Worm (Caenorhabditis elegans): ENCODE results near the gene mig-10.

mig-10 gene

DNA sequence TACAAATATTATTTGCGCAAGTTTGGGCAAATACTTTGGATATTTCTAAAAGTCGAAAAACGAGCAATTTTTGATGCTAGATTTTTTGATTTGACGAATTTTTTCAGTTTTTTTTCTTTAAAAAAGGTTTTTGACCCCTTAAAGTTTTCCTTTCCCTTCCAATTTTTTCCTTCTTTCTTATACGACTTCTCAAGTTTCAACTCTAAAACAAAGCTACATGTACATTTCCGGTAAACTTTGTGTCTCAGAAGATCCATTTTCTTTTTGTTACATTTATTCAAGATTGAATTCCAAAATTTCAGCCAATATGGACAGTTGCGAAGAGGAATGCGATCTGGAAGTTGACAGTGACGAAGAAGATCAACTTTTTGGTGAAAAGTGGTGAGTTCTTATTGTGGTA, at the start of gene mig-10:
mig-10 (plus strand) TSS at position 301 of the 400 bp plus-strand sequence.
- TF ChIP-seq ceh-43 (GFP tag; optimal IDR thresholded peaks at IDR 0.05), result no peak
- no peak for TF ChIP-seq mls-2 (tag; optimal IDR thresholded peaks at IDR 0.05)
- TF ChIP-seq ham-2 (GFP tag; optimal IDR thresholded peaks at IDR 0.05), result no peak
- no peak for TF ChIP-seq snpc-4 (tag; optimal IDR thresholded peaks at IDR 0.05)
- no peak for TF ChIP-seq mab-5 (tag; optimal IDR thresholded peaks at IDR 0.05)
- no peak for TF ChIP-seq nhr-237 (tag; optimal IDR thresholded peaks at IDR 0.05)
- TF ChIP-seq lin-13 (tag; optimal IDR thresholded peaks at IDR 0.05), result no peak
- TF ChIP-seq flh-1 (GFP tag; optimal IDR thresholded peaks at IDR 0.05), result no peak
- TF ChIP-seq drap-1 (GFP tag; optimal IDR thresholded peaks at IDR 0.05), result no peak
- TF ChIP-seq mep-1 (tag; optimal IDR thresholded peaks at IDR 0.05), result no peak
- TF ChIP-seq bed-3 (GFP tag; optimal IDR thresholded peaks at IDR 0.05), result no peak
- no peak for TF ChIP-seq unc-39 (tag; optimal IDR thresholded peaks at IDR 0.05)
- no peak for TF ChIP-seq tbx-8 (GFP tag; optimal IDR thresholded peaks at IDR 0.05)
- TF ChIP-seq blmp-1 (tag; optimal IDR thresholded peaks at IDR 0.05), result no peak

DNA sequence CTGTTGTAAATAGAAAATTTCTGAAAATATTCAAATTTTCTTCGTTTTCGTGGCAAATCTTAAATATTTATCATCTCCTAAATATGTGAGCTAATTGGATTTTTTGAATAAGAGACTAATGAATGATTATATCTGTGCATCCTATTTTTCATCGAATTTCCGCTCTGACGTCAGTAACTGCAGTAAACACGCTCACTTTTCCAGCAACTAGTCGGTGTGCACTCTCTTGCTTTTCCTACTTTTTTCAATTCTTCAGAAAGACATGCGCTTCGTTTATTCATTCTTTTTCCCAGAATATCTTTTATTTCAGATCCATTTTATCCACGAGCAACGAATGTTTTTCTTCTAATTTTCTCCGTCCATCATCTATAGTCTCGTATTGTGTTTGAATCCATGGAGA, 49.4 kb upstream of the mig-10 start:
- no peak for TF ChIP-seq unc-62 (GFP tag; optimal IDR thresholded peaks at IDR 0.05)
- no peak for TF ChIP-seq mls-2 (tag; optimal IDR thresholded peaks at IDR 0.05)
- TF ChIP-seq elt-1 (tag; optimal IDR thresholded peaks at IDR 0.05; ENCODE audit: borderline replicate concordance, insufficient read depth), result no peak

DNA sequence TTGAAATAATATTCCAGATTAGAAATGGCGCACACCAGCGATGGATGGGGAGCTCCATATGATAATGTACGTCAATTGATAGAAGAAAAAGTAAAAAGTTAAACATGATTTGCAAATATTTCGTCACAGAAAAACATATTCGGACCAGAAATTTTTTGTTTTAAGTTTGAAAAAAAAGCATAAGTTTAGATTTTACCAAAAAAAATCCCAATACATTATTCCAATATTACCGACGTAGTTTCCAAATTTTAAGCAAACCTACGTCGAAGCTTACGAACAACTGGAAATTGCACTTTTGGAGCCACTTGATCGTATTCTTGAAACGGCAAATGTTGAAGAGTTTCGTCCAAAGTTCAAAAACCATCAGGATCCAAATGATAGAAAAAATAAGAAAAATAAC, 46.3 kb upstream of the mig-10 start, which contains the start of gene henn-1:
henn-1 (plus strand) TSS at position 18 of the 400 bp plus-strand sequence.
- TF ChIP-seq tbx-8 (GFP tag; optimal IDR thresholded peaks at IDR 0.05), result no peak
- TF ChIP-seq mep-1 (tag; optimal IDR thresholded peaks at IDR 0.05), result no peak
- no peak for TF ChIP-seq pha-4 (tag; optimal IDR thresholded peaks at IDR 0.05)
- TF ChIP-seq ceh-43 (GFP tag; optimal IDR thresholded peaks at IDR 0.05), result no peak
- no peak for TF ChIP-seq nhr-76 (tag; optimal IDR thresholded peaks at IDR 0.05)
- TF ChIP-seq mls-2 (tag; optimal IDR thresholded peaks at IDR 0.05), result no peak
- TF ChIP-seq elt-3 (tag; optimal IDR thresholded peaks at IDR 0.05), result no peak
- no peak for TF ChIP-seq hlh-1 (tag; optimal IDR thresholded peaks at IDR 0.05)
- TF ChIP-seq sptf-1 (tag; optimal IDR thresholded peaks at IDR 0.05), result no peak
- TF ChIP-seq nhr-2 (tag; optimal IDR thresholded peaks at IDR 0.05), result no peak
- no peak for TF ChIP-seq elt-1 (tag; optimal IDR thresholded peaks at IDR 0.05; ENCODE audit: borderline replicate concordance, insufficient read depth)
- TF ChIP-seq snpc-4 (tag; optimal IDR thresholded peaks at IDR 0.05), result no peak
- no peak for TF ChIP-seq ham-2 (GFP tag; optimal IDR thresholded peaks at IDR 0.05)
- no peak for TF ChIP-seq ceh-39 (tag; optimal IDR thresholded peaks at IDR 0.05)
- no peak for TF ChIP-seq lsy-2 (tag; optimal IDR thresholded peaks at IDR 0.05)
- no peak for TF ChIP-seq M03D4.4 (tag; optimal IDR thresholded peaks at IDR 0.05)
- TF ChIP-seq nhr-12 (tag; optimal IDR thresholded peaks at IDR 0.05), result no peak

DNA sequence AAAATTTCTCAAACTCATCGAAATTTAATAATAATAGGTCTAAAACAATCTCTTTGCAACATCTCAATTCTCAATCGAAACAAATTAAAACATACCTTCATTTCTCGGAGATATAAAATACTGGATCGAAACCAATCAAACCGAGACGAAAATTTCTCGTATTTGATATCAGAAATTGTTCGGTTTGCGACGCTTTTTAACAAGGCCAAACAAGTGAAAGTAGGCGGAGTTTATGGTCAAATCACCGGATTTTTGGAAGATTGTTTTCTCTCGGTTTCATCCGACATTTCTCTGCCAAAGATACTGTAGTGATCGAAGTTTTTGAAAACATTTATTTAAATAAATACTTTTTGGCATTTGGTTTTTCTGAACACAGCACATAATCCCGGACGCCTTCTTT, 43.5 kb upstream of the mig-10 start, which contains the start of gene C02F5.14:
C02F5.14 (minus strand) TSS at position 157 of the 400 bp plus-strand sequence.
- TF ChIP-seq hlh-1 (tag; optimal IDR thresholded peaks at IDR 0.05) (no peak), bed-3 (GFP tag; optimal IDR thresholded peaks at IDR 0.05) (no peak), nhr-76 (tag; optimal IDR thresholded peaks at IDR 0.05) (no peak), nhr-28 (tag; optimal IDR thresholded peaks at IDR 0.05) (no peak), snpc-4 (tag; optimal IDR thresholded peaks at IDR 0.05) (no peak), nhr-237 (tag; optimal IDR thresholded peaks at IDR 0.05) (no peak), unc-120 (tag; optimal IDR thresholded peaks at IDR 0.05; ENCODE audit: poor library complexity, severe bottlenecking) (no peak), ceh-43 (GFP tag; optimal IDR thresholded peaks at IDR 0.05) (no peak), sem-2 (GFP tag; optimal IDR thresholded peaks at IDR 0.05) (no peak), pha-4 (tag; optimal IDR thresholded peaks at IDR 0.05) (no peak), ceh-39 (tag; optimal IDR thresholded peaks at IDR 0.05) (no peak), lin-32 (GFP tag; optimal IDR thresholded peaks at IDR 0.05) (no peak), lsy-2 (tag; optimal IDR thresholded peaks at IDR 0.05) (no peak), unc-39 (tag; optimal IDR thresholded peaks at IDR 0.05) (no peak), sptf-1 (tag; optimal IDR thresholded peaks at IDR 0.05) (no peak), tbx-8 (GFP tag; optimal IDR thresholded peaks at IDR 0.05) (no peak), lin-13 (tag; optimal IDR thresholded peaks at IDR 0.05) (no peak), elt-1 (tag; optimal IDR thresholded peaks at IDR 0.05; ENCODE audit: borderline replicate concordance, insufficient read depth) (no peak), mls-2 (tag; optimal IDR thresholded peaks at IDR 0.05) (no peak)

DNA sequence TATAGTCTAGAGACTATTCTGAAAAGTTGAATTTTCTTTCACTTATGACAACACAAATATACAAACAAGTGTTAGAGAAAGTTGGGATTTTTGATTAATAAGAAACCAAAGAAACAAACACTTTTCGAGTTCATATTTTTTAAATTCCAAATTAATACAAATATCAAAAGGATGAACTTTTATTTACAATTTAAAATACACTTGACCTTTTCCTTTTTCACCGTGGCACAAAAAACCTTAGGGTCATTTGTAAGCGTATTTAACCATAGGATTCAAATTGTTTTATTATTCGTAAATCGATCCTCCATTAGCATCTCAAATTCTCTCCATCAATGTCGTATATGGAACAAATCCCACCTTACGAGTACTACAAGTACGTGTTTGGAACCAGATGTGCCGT, 43.0 kb upstream of the mig-10 start, which contains the start of gene C02F5.5:
C02F5.5 (plus strand) TSS at position 301 of the 400 bp plus-strand sequence.
- no peak for TF ChIP-seq zip-8 (tag; optimal IDR thresholded peaks at IDR 0.05)
- TF ChIP-seq unc-120 (tag; optimal IDR thresholded peaks at IDR 0.05; ENCODE audit: poor library complexity, severe bottlenecking), result no peak
- no peak for TF ChIP-seq sem-2 (GFP tag; optimal IDR thresholded peaks at IDR 0.05)
- no peak for TF ChIP-seq elt-3 (tag; optimal IDR thresholded peaks at IDR 0.05)
- TF ChIP-seq sptf-1 (tag; optimal IDR thresholded peaks at IDR 0.05), result no peak
- no peak for TF ChIP-seq unc-62 (GFP tag; optimal IDR thresholded peaks at IDR 0.05)
- no peak for TF ChIP-seq nhr-76 (tag; optimal IDR thresholded peaks at IDR 0.05)
- no peak for TF ChIP-seq nhr-2 (tag; optimal IDR thresholded peaks at IDR 0.05)
- no peak for TF ChIP-seq flh-1 (GFP tag; optimal IDR thresholded peaks at IDR 0.05)
- no peak for TF ChIP-seq ceh-83 (GFP tag; optimal IDR thresholded peaks at IDR 0.05)
- TF ChIP-seq blmp-1 (tag; optimal IDR thresholded peaks at IDR 0.05), result no peak
- no peak for TF ChIP-seq mab-5 (tag; optimal IDR thresholded peaks at IDR 0.05)
- TF ChIP-seq snpc-4 (tag; optimal IDR thresholded peaks at IDR 0.05), result no peak
- no peak for TF ChIP-seq pha-4 (tag; optimal IDR thresholded peaks at IDR 0.05)
- no peak for TF ChIP-seq hlh-1 (tag; optimal IDR thresholded peaks at IDR 0.05)
